Fruit fly (Drosophila melanogaster) whole organism, adult: ENCODE results near the gene CG32816.

Source experiments
- CG12768 ChIP-seq: fragments of 200-800 bp; sonication (Bioruptor generic); optimal IDR thresholded peaks from 2 replicates; lab custom pipeline; 2017; ENCODE audit warnings: missing biosample characterization, missing genetic modification characterization, mild to moderate bottlenecking, moderate library complexity, missing genetic modification reagents
- CG5204 ChIP-seq: fragments of 200-800 bp; sonication (Bioruptor generic); optimal IDR thresholded peaks from 2 replicates; lab custom pipeline; 2016; ENCODE audit warnings: missing biosample characterization, missing genetic modification characterization
- CG7045 ChIP-seq: fragments of 200-800 bp; sonication (Bioruptor generic); optimal IDR thresholded peaks from 2 replicates; lab custom pipeline; 2017; ENCODE audit warnings: missing biosample characterization, mild to moderate bottlenecking, missing genetic modification characterization

- no peak for TF ChIP-seq CG12768 (GFP tag; lab: Kevin White, UChicago)
- no peak for TF ChIP-seq CG7045
- no peak for TF ChIP-seq CG5204 (GFP tag; lab: Kevin White, UChicago)
Measured at dm6 chrX:276065-276464, 194.5 kb downstream of the CG32816 start.
